Fruit fly (Drosophila melanogaster): ENCODE data around the gene pzg.
A peak's percentile ranks its signal among the peaks of the same experiment; 100 is the strongest.

pzg gene

dm6 chr3L:21276296-21277257 is 9.3 kb upstream of the pzg start (continued):
- TF ChIP-seq CG14710 (tag; optimal IDR thresholded peaks at IDR 0.05) = peak; percentile 71
- TF ChIP-seq fd64A (GFP tag; optimal IDR thresholded peaks at IDR 0.05) = no peak
- TF ChIP-seq stc (GFP tag; IDR thresholded peaks at IDR 0.05) = 0 out of 2 replicates have a peak, but pooled peaks have one; percentile 14
- TF ChIP-seq CG11093 (GFP tag; IDR thresholded peaks at IDR 0.05) = 0 out of 3 replicates have a peak, but pooled peaks have one; percentile 18
- peak; percentile 16; the same call in 1 of the 3 replicates for TF ChIP-seq CG34224 (GFP tag; IDR thresholded peaks at IDR 0.05; ENCODE audit: partially characterized antibody)
- peak; percentile 41 for TF ChIP-seq nerfin-1 (tag; optimal IDR thresholded peaks at IDR 0.05)
- TF ChIP-seq CG3995 (GFP tag; optimal IDR thresholded peaks at IDR 0.05) = peak; percentile 86
- TF ChIP-seq tna (GFP tag; IDR thresholded peaks at IDR 0.05; ENCODE audit: partially characterized antibody) = no peak
- TF ChIP-seq CG12942 (GFP tag; optimal IDR thresholded peaks at IDR 0.05) = peak; percentile 11
- TF ChIP-seq her (GFP tag; optimal IDR thresholded peaks at IDR 0.05) = peak; percentile 1
- TF ChIP-seq kni (GFP tag; optimal IDR thresholded peaks at IDR 0.05) = peak; percentile 88
- TF ChIP-seq CG31441 (GFP tag; IDR thresholded peaks at IDR 0.05) = peak; percentile 67; the same call in 1 of the 2 replicates
- TF ChIP-seq CG2678 (tag; optimal IDR thresholded peaks at IDR 0.05) = peak; percentile 79
- peak; percentile 41 for TF ChIP-seq Xrp1 (GFP tag; IDR thresholded peaks at IDR 0.05)
- TF ChIP-seq dimm (GFP tag; IDR thresholded peaks at IDR 0.05) = no peak
- TF ChIP-seq yki (optimal IDR thresholded peaks at IDR 0.05) = no peak
- 0 out of 2 replicates have a peak, but pooled peaks have one; percentile 11 for TF ChIP-seq CG32772 (GFP tag; IDR thresholded peaks at IDR 0.05)
- peak; percentile 83 for TF ChIP-seq gem (tag; optimal IDR thresholded peaks at IDR 0.05)
- no peak for TF ChIP-seq bigmax (GFP tag; optimal IDR thresholded peaks at IDR 0.05)
- peak; percentile 94 for TF ChIP-seq abd-A (tag; optimal IDR thresholded peaks at IDR 0.05)
- TF ChIP-seq CG10959 (GFP tag; IDR thresholded peaks at IDR 0.05) = no peak; the same call in 1 of the 2 replicates
- peak; percentile 33 for TF ChIP-seq Lhr (GFP tag; optimal IDR thresholded peaks at IDR 0.05)
- TF ChIP-seq CG4404 (GFP tag; IDR thresholded peaks at IDR 0.05) = peak; percentile 50; the same call in 1 of the 2 replicates
- TF ChIP-seq cwo (GFP tag; optimal IDR thresholded peaks at IDR 0.05) = peak; percentile 97
- no peak for TF ChIP-seq Ravus (GFP tag; IDR thresholded peaks at IDR 0.05)
- no peak for TF ChIP-seq CG5245 (GFP tag; optimal IDR thresholded peaks at IDR 0.05)
- peak; percentile 11 for TF ChIP-seq CG10274 (GFP tag; optimal IDR thresholded peaks at IDR 0.05)
- TF ChIP-seq crp (GFP tag; optimal IDR thresholded peaks at IDR 0.05) = peak in 1 of 2 experiments; percentile 36
- peak; percentile 4 for TF ChIP-seq YL-1 (GFP tag; optimal IDR thresholded peaks at IDR 0.05)
- no peak; the same call in 2 of the 3 replicates for TF ChIP-seq Dbx (GFP tag; IDR thresholded peaks at IDR 0.05)
- peak; percentile 67 for TF ChIP-seq crc (GFP tag; optimal IDR thresholded peaks at IDR 0.05)
- TF ChIP-seq CG7963 (GFP tag; IDR thresholded peaks at IDR 0.05; ENCODE audit: partially characterized antibody) = no peak
- TF ChIP-seq Rfx (GFP tag; IDR thresholded peaks at IDR 0.05) = peak; percentile 33
- TF ChIP-seq Eip74EF (GFP tag; optimal IDR thresholded peaks at IDR 0.05) = peak in 1 of 2 experiments; percentile 11
- peak; percentile 31 for TF ChIP-seq cato (GFP tag; optimal IDR thresholded peaks at IDR 0.05; ENCODE audit: borderline replicate concordance)
- TF ChIP-seq CG8359 (GFP tag; optimal IDR thresholded peaks at IDR 0.05; ENCODE audit: borderline replicate concordance) = peak; percentile 29
- no peak for TF ChIP-seq CG3407 (GFP tag; optimal IDR thresholded peaks at IDR 0.05)
- peak; percentile 75 for TF ChIP-seq az2 (GFP tag; optimal IDR thresholded peaks at IDR 0.05)
- TF ChIP-seq CG18476 (GFP tag; optimal IDR thresholded peaks at IDR 0.05) = peak; percentile 66
- peak; percentile 60 for TF ChIP-seq Ptx1 (GFP tag; IDR thresholded peaks at IDR 0.05)
- peak; percentile 42; the same call in 1 of the 2 replicates for TF ChIP-seq CG3847 (GFP tag; IDR thresholded peaks at IDR 0.05)
- peak; percentile 73 for TF ChIP-seq Sox102F (GFP tag; optimal IDR thresholded peaks at IDR 0.05)
- TF ChIP-seq kah (GFP tag; optimal IDR thresholded peaks at IDR 0.05) = peak; percentile 2
- TF ChIP-seq CG16863 (GFP tag; optimal IDR thresholded peaks at IDR 0.05) = peak; percentile 57
- TF ChIP-seq NK7.1 (GFP tag; optimal IDR thresholded peaks at IDR 0.05) = no peak
- peak; percentile 38 for TF ChIP-seq fd102C (GFP tag; optimal IDR thresholded peaks at IDR 0.05)
- TF ChIP-seq CG11398 (GFP tag; optimal IDR thresholded peaks at IDR 0.05) = peak; percentile 35

Data from whole organism, embryonic.